Worm (Caenorhabditis elegans): ENCODE results near the gene Y53F4A.2.

Y53F4A.2 gene

DNA sequence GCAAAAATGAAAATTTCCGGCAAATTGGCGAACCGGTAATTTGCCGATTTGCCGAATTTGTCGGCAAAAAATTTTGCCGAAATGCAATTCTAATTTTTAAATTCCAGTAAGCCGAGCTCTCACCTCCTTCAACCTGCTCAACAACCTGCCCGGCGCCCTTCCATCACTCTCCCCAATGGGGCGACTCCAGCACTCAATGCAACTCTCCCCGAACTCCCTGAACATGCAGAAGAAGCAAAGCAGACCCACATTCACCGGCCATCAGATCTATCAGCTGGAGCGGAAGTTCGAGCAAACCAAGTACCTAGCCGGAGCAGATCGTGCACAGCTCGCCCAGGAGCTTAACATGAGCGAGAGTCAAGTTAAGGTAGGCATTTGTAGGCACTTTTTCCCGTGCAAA lies 27.7 kb upstream of the Y53F4A.2 start:
- TF ChIP-seq sptf-1 (tag; optimal IDR thresholded peaks at IDR 0.05) (no peak), elt-1 (tag; optimal IDR thresholded peaks at IDR 0.05; ENCODE audit: borderline replicate concordance, insufficient read depth) (no peak), blmp-1 (tag; optimal IDR thresholded peaks at IDR 0.05) (no peak), unc-62 (GFP tag; optimal IDR thresholded peaks at IDR 0.05) (no peak), pha-4 (tag; optimal IDR thresholded peaks at IDR 0.05) (no peak), cnd-1 (tag; optimal IDR thresholded peaks at IDR 0.05) (no peak), ceh-43 (GFP tag; optimal IDR thresholded peaks at IDR 0.05) (no peak), unc-39 (tag; optimal IDR thresholded peaks at IDR 0.05) (no peak), nhr-76 (tag; optimal IDR thresholded peaks at IDR 0.05) (no peak), zip-8 (tag; optimal IDR thresholded peaks at IDR 0.05) (no peak)

- no peak for TF ChIP-seq elt-3 (tag; optimal IDR thresholded peaks at IDR 0.05)
- TF ChIP-seq unc-120 (tag; optimal IDR thresholded peaks at IDR 0.05; ENCODE audit: poor library complexity, severe bottlenecking): no peak
- TF ChIP-seq nhr-12 (tag; optimal IDR thresholded peaks at IDR 0.05): no peak
- TF ChIP-seq ceh-39 (tag; optimal IDR thresholded peaks at IDR 0.05): no peak
- no peak for TF ChIP-seq elt-1 (tag; optimal IDR thresholded peaks at IDR 0.05; ENCODE audit: borderline replicate concordance, insufficient read depth)
- TF ChIP-seq snpc-4 (tag; optimal IDR thresholded peaks at IDR 0.05): no peak
- TF ChIP-seq tbx-8 (GFP tag; optimal IDR thresholded peaks at IDR 0.05): no peak
- TF ChIP-seq flh-1 (GFP tag; optimal IDR thresholded peaks at IDR 0.05): no peak
- no peak for TF ChIP-seq ceh-83 (GFP tag; optimal IDR thresholded peaks at IDR 0.05)
- no peak for TF ChIP-seq ceh-43 (GFP tag; optimal IDR thresholded peaks at IDR 0.05)
- no peak for TF ChIP-seq lsy-2 (tag; optimal IDR thresholded peaks at IDR 0.05)
- TF ChIP-seq mab-5 (tag; optimal IDR thresholded peaks at IDR 0.05): no peak
- TF ChIP-seq unc-39 (tag; optimal IDR thresholded peaks at IDR 0.05): no peak
- TF ChIP-seq ham-2 (GFP tag; optimal IDR thresholded peaks at IDR 0.05): no peak
- TF ChIP-seq blmp-1 (tag; optimal IDR thresholded peaks at IDR 0.05): no peak
- TF ChIP-seq zip-8 (tag; optimal IDR thresholded peaks at IDR 0.05): no peak
- TF ChIP-seq nhr-2 (tag; optimal IDR thresholded peaks at IDR 0.05): no peak
- TF ChIP-seq M03D4.4 (tag; optimal IDR thresholded peaks at IDR 0.05): no peak
- no peak for TF ChIP-seq sptf-1 (tag; optimal IDR thresholded peaks at IDR 0.05)
- no peak for TF ChIP-seq unc-62 (GFP tag; optimal IDR thresholded peaks at IDR 0.05)
These were observed 26.7 kb upstream of the Y53F4A.2 start for ce11 chrII:14903611-14904010.

DNA sequence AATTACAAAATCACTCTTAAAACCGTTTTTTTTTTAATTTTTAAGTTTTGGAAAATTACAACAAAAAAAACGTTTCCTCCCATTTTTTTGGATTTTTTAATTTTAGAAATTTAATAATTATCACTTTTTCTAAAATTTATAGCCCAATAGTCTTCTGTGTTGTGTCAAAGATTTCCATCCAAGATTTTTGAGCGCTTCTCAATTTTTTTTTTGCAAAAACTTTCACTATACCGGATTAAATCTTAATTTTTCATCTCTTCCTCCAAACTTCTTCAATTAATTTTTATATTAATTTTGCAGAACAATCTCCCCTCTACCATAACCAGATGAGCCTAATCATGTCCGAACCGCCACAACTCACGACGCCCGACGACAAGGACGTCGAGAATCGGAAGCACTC lies 25.2 kb upstream of the Y53F4A.2 start, which contains the start of gene cog-1:
TSS of gene cog-1 (plus strand) at position 301 of the 400 bp plus-strand sequence.
- TF ChIP-seq cnd-1 (tag; optimal IDR thresholded peaks at IDR 0.05) (no peak), unc-120 (tag; optimal IDR thresholded peaks at IDR 0.05; ENCODE audit: poor library complexity, severe bottlenecking) (no peak), lin-13 (tag; optimal IDR thresholded peaks at IDR 0.05) (no peak), ztf-11 (tag; optimal IDR thresholded peaks at IDR 0.05) (no peak), nhr-12 (tag; optimal IDR thresholded peaks at IDR 0.05) (no peak), snpc-4 (tag; optimal IDR thresholded peaks at IDR 0.05) (no peak), tbx-8 (GFP tag; optimal IDR thresholded peaks at IDR 0.05) (no peak), sptf-1 (tag; optimal IDR thresholded peaks at IDR 0.05) (no peak), drap-1 (GFP tag; optimal IDR thresholded peaks at IDR 0.05) (no peak), zip-8 (tag; optimal IDR thresholded peaks at IDR 0.05) (no peak), mep-1 (tag; optimal IDR thresholded peaks at IDR 0.05) (no peak), flh-1 (GFP tag; optimal IDR thresholded peaks at IDR 0.05) (no peak), ceh-83 (GFP tag; optimal IDR thresholded peaks at IDR 0.05) (no peak), ham-2 (GFP tag; optimal IDR thresholded peaks at IDR 0.05) (no peak), mab-5 (tag; optimal IDR thresholded peaks at IDR 0.05) (no peak), pha-4 (tag; optimal IDR thresholded peaks at IDR 0.05) (no peak)

ce11 chrII:14896503-14896902 lies 19.6 kb upstream of the Y53F4A.2 start:
- TF ChIP-seq ces-1 (GFP tag; optimal IDR thresholded peaks at IDR 0.05): no peak

DNA sequence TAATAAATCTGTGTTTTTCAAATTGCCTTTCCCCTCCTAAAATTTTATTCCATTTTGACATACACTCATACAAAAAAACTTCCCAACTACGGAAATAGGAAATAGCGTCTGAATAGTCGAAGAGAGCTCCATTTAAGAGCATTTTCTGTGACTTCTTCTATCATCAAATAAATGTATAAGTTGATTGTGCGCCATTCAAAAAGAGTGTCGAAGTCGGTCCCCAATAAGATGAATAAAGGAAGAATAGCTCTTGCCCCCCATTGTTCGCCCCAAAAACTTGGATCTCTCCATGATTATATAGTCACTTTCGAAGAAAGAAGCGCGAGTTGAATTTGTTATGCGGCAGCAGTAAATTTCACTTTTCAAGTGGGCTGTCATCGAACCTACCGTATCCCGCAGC lies 15.6 kb upstream of the Y53F4A.2 start:
- TF ChIP-seq unc-120 (tag; optimal IDR thresholded peaks at IDR 0.05; ENCODE audit: poor library complexity, severe bottlenecking): no peak
- peak; percentile 50 for TF ChIP-seq ces-1 (GFP tag; optimal IDR thresholded peaks at IDR 0.05)

DNA sequence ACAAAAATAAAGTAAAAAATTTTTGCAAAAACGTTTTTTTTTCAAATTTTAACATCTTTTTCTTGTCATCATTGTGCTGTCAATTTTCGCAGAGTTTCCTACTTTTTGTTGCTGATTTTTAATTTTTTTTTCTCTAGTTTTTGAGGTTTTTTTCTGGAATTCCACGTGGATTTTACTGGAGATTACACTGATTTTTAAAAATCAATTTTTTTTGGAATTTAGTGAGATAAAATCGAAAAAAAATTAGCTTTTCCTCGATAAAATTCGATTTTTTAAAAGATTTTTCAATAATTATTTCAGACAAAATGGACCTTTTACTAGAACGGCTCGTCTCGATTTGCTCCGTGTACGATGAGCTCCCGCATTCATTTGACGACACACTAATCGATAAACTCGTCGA lies 7.3 kb downstream of the Y53F4A.2 start, which contains the start of gene R05H10.3:
TSS of gene R05H10.3 (plus strand) at position 301 of the 400 bp plus-strand sequence.
- TF ChIP-seq lin-13 (tag; optimal IDR thresholded peaks at IDR 0.05): no peak
- TF ChIP-seq elt-3 (tag; optimal IDR thresholded peaks at IDR 0.05): no peak

All from whole organism, mixed stage, embryonic.